Worm (Caenorhabditis elegans) whole organism, L2 larva: Measurements from ENCODE around the gene T01H10.11.

Source experiments
- R02D3.7 ChIP-seq: fragments of 150-350 bp; optimal IDR thresholded peaks from 2 replicates; lab custom pipeline; 2014; ENCODE audit warnings: missing biosample characterization, missing genetic modification characterization
- ZK546.5 ChIP-seq: sonication (generic microtip); optimal IDR thresholded peaks from 2 replicates; lab custom pipeline; 2017; ENCODE audit warnings: missing biosample characterization, missing genetic modification characterization
- aly-2 ChIP-seq: fragments of 150-350 bp; optimal IDR thresholded peaks from 2 replicates; lab custom pipeline; 2014; ENCODE audit warnings: missing biosample characterization, missing genetic modification characterization
- elt-1 ChIP-seq: fragments of 150-350 bp; optimal IDR thresholded peaks from 2 replicates; lab custom pipeline; 2014; ENCODE audit warnings: missing biosample characterization, missing genetic modification characterization
- lin-13 ChIP-seq: fragments of 150-350 bp; optimal IDR thresholded peaks from 2 replicates; lab custom pipeline; 2014; ENCODE audit warnings: missing biosample characterization, missing genetic modification reagents, missing genetic modification characterization
- nhr-12 ChIP-seq: fragments of 150-350 bp; optimal IDR thresholded peaks from 2 replicates; lab custom pipeline; 2014; ENCODE audit warnings: missing biosample characterization, missing genetic modification characterization
- nhr-77 ChIP-seq: fragments of 150-350 bp; optimal IDR thresholded peaks from 2 replicates; lab custom pipeline; 2014; ENCODE audit warnings: missing biosample characterization, missing genetic modification characterization
- sem-4 ChIP-seq: fragments of 150-350 bp; optimal IDR thresholded peaks from 2 replicates; lab custom pipeline; 2014; ENCODE audit warnings: missing biosample characterization, missing genetic modification reagents, missing genetic modification characterization
- snpc-4 ChIP-seq: fragments of 150-350 bp; optimal IDR thresholded peaks from 2 replicates; lab custom pipeline; 2014; ENCODE audit warnings: missing biosample characterization, missing genetic modification characterization
- unc-62 ChIP-seq: fragments of 150-350 bp; optimal IDR thresholded peaks from 2 replicates; lab custom pipeline; 2014; ENCODE audit warnings: missing biosample characterization, missing genetic modification reagents, missing genetic modification characterization
- ztf-11 ChIP-seq: sonication (generic microtip); optimal IDR thresholded peaks from 2 replicates; lab custom pipeline; 2017; ENCODE audit warnings: missing biosample characterization, missing genetic modification characterization

- TF ChIP-seq nhr-12 (tag; lab: Kevin White, UChicago) (no peak), snpc-4 (tag; lab: Kevin White, UChicago) (no peak), R02D3.7 (tag; lab: Kevin White, UChicago) (no peak), lin-13 (GFP tag; lab: Kevin White, UChicago) (no peak), ztf-11 (tag; lab: Kevin White, UChicago) (no peak), elt-1 (tag; lab: Kevin White, UChicago) (no peak), sem-4 (tag; lab: Kevin White, UChicago) (no peak), nhr-77 (no peak), unc-62 (no peak), ZK546.5 (tag; lab: Kevin White, UChicago) (no peak), aly-2 (tag; lab: Kevin White, UChicago) (no peak)
Measured at ce11 chrX:12111213-12111612, 12.0 kb upstream of the T01H10.11 start, which contains the start of gene lgc-14.
